Worm (Caenorhabditis elegans) whole organism, mixed stage, embryonic: ENCODE measurements around the gene fbxa-79.
"Not testable (repeated sequence)": the region's sequence is repeated elsewhere in the genome, so short reads cannot be mapped to it uniquely, and the experiment has no call there.

Source experiments
- blmp-1 ChIP-seq: fragments of 150-350 bp; optimal IDR thresholded peaks from 2 replicates; lab custom pipeline; 2014; ENCODE audit warnings: missing biosample characterization, missing genetic modification characterization
- elt-1 ChIP-seq: sonication (generic microtip); optimal IDR thresholded peaks from 2 replicates; lab custom pipeline; 2017; ENCODE audit warnings: missing genetic modification characterization, mild to moderate bottlenecking, missing compliant biosample characterization, antibody characterized with exemption, moderate library complexity, borderline replicate concordance; ENCODE audit not compliant: insufficient read depth
- flh-1 ChIP-seq: fragments of 200-800 bp; sonication (Bioruptor generic); optimal IDR thresholded peaks from 2 replicates; lab custom pipeline; 2018; ENCODE audit warnings: mild to moderate bottlenecking, missing genetic modification characterization, moderate library complexity, missing compliant biosample characterization
- hlh-1 ChIP-seq: fragments of 150-350 bp; optimal IDR thresholded peaks from 2 replicates; lab custom pipeline; 2014; ENCODE audit warnings: missing biosample characterization, missing genetic modification reagents, missing genetic modification characterization
- lin-32 ChIP-seq: fragments of 200-800 bp; sonication (Bioruptor generic); optimal IDR thresholded peaks from 2 replicates; lab custom pipeline; 2018; ENCODE audit warnings: mild to moderate bottlenecking, missing genetic modification characterization, missing compliant biosample characterization
- nhr-237 ChIP-seq: fragments of 150-350 bp; optimal IDR thresholded peaks from 2 replicates; lab custom pipeline; 2014; ENCODE audit warnings: missing biosample characterization, missing genetic modification characterization
- nhr-76 ChIP-seq: sonication (generic microtip); optimal IDR thresholded peaks from 2 replicates; lab custom pipeline; 2017; ENCODE audit warnings: missing biosample characterization, missing genetic modification characterization
- sem-2 ChIP-seq: fragments of 200-800 bp; sonication (Bioruptor generic); optimal IDR thresholded peaks from 2 replicates; lab custom pipeline; 2018; ENCODE audit warnings: mild to moderate bottlenecking, missing genetic modification characterization, missing compliant biosample characterization
- sptf-1 ChIP-seq: sonication (generic microtip); optimal IDR thresholded peaks from 2 replicates; lab custom pipeline; 2017; ENCODE audit warnings: mild to moderate bottlenecking, missing genetic modification characterization, moderate library complexity, missing compliant biosample characterization
- unc-39 ChIP-seq: fragments of 150-350 bp; optimal IDR thresholded peaks from 2 replicates; lab custom pipeline; 2014; ENCODE audit warnings: missing biosample characterization, missing genetic modification characterization

The fbxa-79 gene

DNA sequence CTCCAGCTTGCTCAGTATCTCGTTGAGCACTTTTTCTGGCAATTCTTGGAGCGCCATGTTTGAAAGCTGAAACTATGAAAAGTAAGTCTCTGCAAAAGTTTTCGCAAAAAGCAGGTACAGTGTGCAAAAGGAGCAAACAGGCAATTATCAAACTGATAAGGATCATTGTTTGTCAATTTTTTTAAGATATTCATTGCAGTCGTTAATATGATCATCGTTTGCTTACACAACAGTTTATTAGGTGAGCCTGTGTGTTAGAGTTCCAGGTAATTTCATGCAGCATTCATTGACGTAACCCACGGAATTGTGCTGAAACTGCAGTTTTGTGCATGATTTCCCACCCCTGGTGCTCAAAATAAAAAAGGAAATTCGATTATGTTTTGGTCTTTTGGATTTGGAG lies 41.3 kb downstream of the fbxa-79 start, which contains the start of gene fbxa-151:
Gene fbxa-151, minus strand, starts transcription at position 101 of the 400 bp plus-strand sequence.
- not testable (repeated sequence) for TF ChIP-seq sem-2 (GFP tag; lab: Kevin White, UChicago); blmp-1 (tag; lab: Kevin White, UChicago); lin-32

DNA sequence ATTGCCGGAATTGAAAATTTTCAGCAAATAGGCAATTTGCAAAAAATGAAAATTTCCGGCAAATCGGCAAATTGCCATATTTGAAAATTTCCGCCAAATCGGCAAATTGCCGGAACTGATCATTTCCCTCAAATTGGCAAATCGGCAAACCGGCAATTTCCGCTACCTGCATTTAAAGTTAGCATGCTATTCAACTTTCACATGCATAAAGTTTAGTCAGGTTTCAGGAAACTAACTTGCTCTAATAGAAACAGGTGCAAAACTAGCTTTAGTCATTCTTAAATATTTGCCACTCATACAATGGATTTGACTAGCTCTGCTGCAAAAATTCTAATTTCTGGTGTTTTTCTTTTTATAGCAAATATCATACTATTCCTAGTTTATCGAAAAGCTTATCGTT lies 44.4 kb downstream of the fbxa-79 start, which contains the start of gene srz-9:
Gene srz-9, plus strand, starts transcription at position 301 of the 400 bp plus-strand sequence.
- not testable (repeated sequence) for TF ChIP-seq elt-1 (tag; lab: Kevin White, UChicago); hlh-1 (tag; lab: Kevin White, UChicago); nhr-76

DNA sequence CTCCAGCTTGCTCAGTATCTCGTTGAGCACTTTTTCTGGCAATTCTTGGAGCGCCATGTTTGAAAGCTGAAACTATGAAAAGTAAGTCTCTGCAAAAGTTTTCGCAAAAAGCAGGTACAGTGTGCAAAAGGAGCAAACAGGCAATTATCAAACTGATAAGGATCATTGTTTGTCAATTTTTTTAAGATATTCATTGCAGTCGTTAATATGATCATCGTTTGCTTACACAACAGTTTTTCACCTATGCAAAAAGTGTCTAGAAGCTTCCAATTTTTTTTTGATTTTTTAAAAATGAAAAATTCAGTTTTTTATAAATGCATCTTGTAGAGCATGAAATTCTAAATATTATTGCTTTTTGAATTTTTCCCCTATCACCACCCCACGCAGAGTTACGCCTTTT lies 49.7 kb downstream of the fbxa-79 start, which contains the start of gene fbxa-78:
Gene fbxa-78, minus strand, starts transcription at position 101 of the 400 bp plus-strand sequence.
- TF ChIP-seq unc-39 (tag; lab: Kevin White, UChicago); sem-2 (GFP tag; lab: Kevin White, UChicago); flh-1 (GFP tag; lab: Kevin White, UChicago): not testable (repeated sequence)

DNA sequence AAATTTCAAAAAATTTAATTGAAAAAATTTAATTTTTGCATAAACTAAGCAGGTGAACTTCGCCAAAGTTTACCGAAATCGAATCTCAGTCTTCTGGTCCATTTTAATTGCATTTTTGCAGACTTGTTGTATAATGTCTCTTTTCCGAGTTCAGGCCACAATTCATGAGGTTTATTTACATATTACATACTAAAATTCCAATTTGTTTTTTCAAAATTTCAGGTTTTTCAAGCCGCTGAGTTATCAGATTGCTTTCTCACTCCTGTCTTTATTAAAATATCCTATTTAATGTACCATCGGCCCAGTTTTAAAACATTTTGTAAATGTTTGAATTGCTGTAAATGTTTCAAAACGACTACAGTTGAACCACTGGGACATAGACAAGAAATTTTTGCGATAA lies 51.6 kb downstream of the fbxa-79 start, which contains the start of gene fbxa-208:
Gene fbxa-208, plus strand, starts transcription at position 301 of the 400 bp plus-strand sequence.
- not testable (repeated sequence) for TF ChIP-seq nhr-76, nhr-237, sptf-1
